Worm (Caenorhabditis elegans) whole organism, midembryonic: ENCODE data around the gene H39E20.1.

Experiments used
- flt-1 ChIP-seq: fragments of 200-800 bp; sonication (Bioruptor generic); IDR thresholded peaks from 2 replicates; pipeline ENCODE4 v1.3.6; 2022; ENCODE audit warnings: missing genetic modification characterization, missing compliant biosample characterization
- klf-2 ChIP-seq: fragments of 200-800 bp; sonication (Bioruptor generic); conservative IDR thresholded peaks from 2 replicates; pipeline ENCODE4 v1.3.6; 2022; ENCODE audit warnings: missing genetic modification reagents, missing genetic modification characterization, missing compliant biosample characterization
- tab-1 ChIP-seq: fragments of 200-800 bp; sonication (Bioruptor generic); IDR thresholded peaks from 2 replicates; pipeline ENCODE4 v1.3.6; 2022; ENCODE audit warnings: missing genetic modification characterization, missing compliant biosample characterization
- ztf-29 ChIP-seq: fragments of 200-800 bp; sonication (Bioruptor generic); IDR thresholded peaks from 2 replicates; pipeline ENCODE4 v1.3.6; 2022; ENCODE audit warnings: missing genetic modification reagents, missing genetic modification characterization, missing compliant biosample characterization

DNA sequence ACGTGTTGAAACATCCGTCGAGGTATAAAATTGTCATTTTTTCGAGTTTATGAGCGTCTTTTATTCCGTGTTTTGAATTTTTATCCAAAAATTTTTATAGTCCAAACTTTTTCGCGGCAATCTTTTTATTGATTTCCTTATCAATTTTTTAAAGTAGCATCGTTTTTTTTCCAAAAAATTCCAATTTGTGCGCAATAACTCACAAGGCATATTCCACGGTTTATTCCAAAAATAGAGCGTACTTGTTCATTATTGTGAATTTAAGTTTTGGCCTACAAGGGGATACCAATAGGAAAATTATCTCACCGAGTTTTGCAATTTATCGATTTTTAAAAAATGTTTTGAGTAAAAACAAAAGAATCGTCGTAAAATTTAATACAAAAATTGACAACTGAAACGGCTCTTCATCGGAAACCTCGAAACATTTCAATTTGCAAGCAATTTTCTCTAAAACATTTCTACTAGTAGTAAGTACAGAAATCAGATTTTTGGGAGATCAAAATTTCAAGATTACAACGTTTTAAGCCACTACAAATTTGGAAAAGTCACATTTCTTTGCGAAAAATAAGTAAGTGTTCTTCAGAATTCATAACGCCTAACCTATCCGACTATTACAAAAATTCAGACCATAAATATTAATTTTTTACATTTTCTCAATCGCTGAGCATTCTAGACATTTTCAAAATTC, 46.3 kb upstream of the H39E20.1 start:
- TF ChIP-seq flt-1 (GFP tag; lab: Robert Waterston, UW) = no peak
- TF ChIP-seq ztf-29 (GFP tag; lab: Robert Waterston, UW) = no peak
- no peak for TF ChIP-seq tab-1
- TF ChIP-seq klf-2 = no peak
